Worm (Caenorhabditis elegans) whole organism, mixed stage, embryonic: ENCODE measurements around the gene irg-5.

Experiments used
- lsy-2 ChIP-seq: fragments of 150-350 bp; optimal IDR thresholded peaks from 2 replicates; lab custom pipeline; 2014; ENCODE audit warnings: missing biosample characterization, missing genetic modification characterization
- nhr-12 ChIP-seq: fragments of 150-350 bp; optimal IDR thresholded peaks from 2 replicates; lab custom pipeline; 2014; ENCODE audit warnings: missing biosample characterization, missing genetic modification characterization
- sptf-1 ChIP-seq: sonication (generic microtip); optimal IDR thresholded peaks from 2 replicates; lab custom pipeline; 2017; ENCODE audit warnings: mild to moderate bottlenecking, missing genetic modification characterization, moderate library complexity, missing compliant biosample characterization

- TF ChIP-seq lsy-2 (tag; lab: Kevin White, UChicago) (no peak), sptf-1 (no peak), nhr-12 (tag; lab: Kevin White, UChicago) (no peak)
These were observed 12.7 kb downstream of the irg-5 start, which contains the start of gene fbxa-181 for ce11 chrV:13725574-13725973.
